Worm (Caenorhabditis elegans) whole organism, L2 larva: ENCODE measurements around the gene par-2.

ENCODE experiments used
- C34F6.9 ChIP-seq: fragments of 150-350 bp; optimal IDR thresholded peaks from 2 replicates; lab custom pipeline; 2014; ENCODE audit warnings: missing biosample characterization, missing genetic modification characterization
- F13H6.1 ChIP-seq: sonication (generic microtip); optimal IDR thresholded peaks from 2 replicates; lab custom pipeline; 2016; ENCODE audit warnings: missing genetic modification characterization, missing compliant biosample characterization
- R02D3.7 ChIP-seq: fragments of 150-350 bp; optimal IDR thresholded peaks from 2 replicates; lab custom pipeline; 2014; ENCODE audit warnings: missing biosample characterization, missing genetic modification characterization
- Y55F3AM.14 ChIP-seq: fragments of 200-800 bp; sonication (Bioruptor generic); optimal IDR thresholded peaks from 2 replicates; lab custom pipeline; 2018; ENCODE audit warnings: mild to moderate bottlenecking, missing genetic modification characterization, missing compliant biosample characterization
- ZK546.5 ChIP-seq: sonication (generic microtip); optimal IDR thresholded peaks from 2 replicates; lab custom pipeline; 2017; ENCODE audit warnings: missing biosample characterization, missing genetic modification characterization
- aly-2 ChIP-seq: fragments of 150-350 bp; optimal IDR thresholded peaks from 2 replicates; lab custom pipeline; 2014; ENCODE audit warnings: missing biosample characterization, missing genetic modification characterization
- ama-1 ChIP-seq: fragments of 150-350 bp; optimal IDR thresholded peaks from 2 replicates; lab custom pipeline; 2018; ENCODE audit warnings: inconsistent platforms
- blmp-1 ChIP-seq: sonication (generic microtip); optimal IDR thresholded peaks from 2 replicates; lab custom pipeline; 2017; ENCODE audit warnings: missing genetic modification characterization, mild to moderate bottlenecking, missing compliant biosample characterization, antibody characterized with exemption, moderate library complexity; ENCODE audit not compliant: insufficient read depth
- ceh-82 ChIP-seq: fragments of 150-350 bp; optimal IDR thresholded peaks from 2 replicates; lab custom pipeline; 2014; ENCODE audit warnings: missing biosample characterization, missing genetic modification characterization
- crh-2 ChIP-seq: sonication (generic microtip); optimal IDR thresholded peaks from 2 replicates; lab custom pipeline; 2017; ENCODE audit warnings: missing biosample characterization, missing genetic modification characterization
- dmd-4 ChIP-seq: sonication (generic microtip); optimal IDR thresholded peaks from 2 replicates; lab custom pipeline; 2017; ENCODE audit warnings: missing biosample characterization, missing genetic modification characterization
- egl-27 ChIP-seq: sonication (generic microtip); optimal IDR thresholded peaks from 3 replicates; lab custom pipeline; 2017; ENCODE audit warnings: missing biosample characterization, missing genetic modification reagents, missing genetic modification characterization
- elt-1 ChIP-seq: fragments of 150-350 bp; optimal IDR thresholded peaks from 2 replicates; lab custom pipeline; 2014; ENCODE audit warnings: missing biosample characterization, missing genetic modification characterization
- fos-1 ChIP-seq: fragments of 150-350 bp; optimal IDR thresholded peaks from 2 replicates; lab custom pipeline; 2014; ENCODE audit warnings: missing biosample characterization, missing genetic modification characterization
- gmeb-1 ChIP-seq: fragments of 150-350 bp; optimal IDR thresholded peaks from 2 replicates; lab custom pipeline; 2014; ENCODE audit warnings: missing biosample characterization, missing genetic modification characterization
- lin-11 ChIP-seq: fragments of 150-350 bp; sonication (generic microtip); optimal IDR thresholded peaks from 2 replicates; lab custom pipeline; 2014; ENCODE audit warnings: missing biosample characterization, missing genetic modification characterization, inconsistent platforms, mixed read lengths
- lin-13 ChIP-seq: fragments of 150-350 bp; optimal IDR thresholded peaks from 2 replicates; lab custom pipeline; 2014; ENCODE audit warnings: missing biosample characterization, missing genetic modification reagents, missing genetic modification characterization
- lin-39 ChIP-seq: fragments of 150-350 bp; optimal IDR thresholded peaks from 2 replicates; lab custom pipeline; 2014; ENCODE audit warnings: missing biosample characterization, missing genetic modification reagents, missing genetic modification characterization
- lsy-2 ChIP-seq, 2 experiments: fragments of 150-350 bp in 1 of 2; sonication (generic microtip) in 1 of 2; optimal IDR thresholded peaks; 2 replicates each; lab custom pipeline; 2014 to 2017; ENCODE audit warnings: missing biosample characterization in 2 of 2, missing genetic modification characterization in 2 of 2
- mab-5 ChIP-seq: fragments of 150-350 bp; optimal IDR thresholded peaks from 2 replicates; lab custom pipeline; 2014; ENCODE audit warnings: missing biosample characterization, missing genetic modification characterization
- mdl-1 ChIP-seq, 2 experiments: fragments of 150-350 bp in 1 of 2; sonication (generic microtip) in 1 of 2; optimal IDR thresholded peaks; 2 replicates each; lab custom pipeline; 2017; ENCODE audit warnings: missing biosample characterization in 2 of 2, missing genetic modification characterization in 2 of 2
- nhr-12 ChIP-seq: fragments of 150-350 bp; optimal IDR thresholded peaks from 2 replicates; lab custom pipeline; 2014; ENCODE audit warnings: missing biosample characterization, missing genetic modification characterization
- nhr-129 ChIP-seq: fragments of 150-350 bp; optimal IDR thresholded peaks from 2 replicates; lab custom pipeline; 2014; ENCODE audit warnings: missing biosample characterization, missing genetic modification characterization
- nhr-21 ChIP-seq: fragments of 150-350 bp; optimal IDR thresholded peaks from 2 replicates; lab custom pipeline; 2014; ENCODE audit warnings: missing biosample characterization, missing genetic modification characterization
- nhr-23 ChIP-seq: fragments of 150-350 bp; optimal IDR thresholded peaks from 2 replicates; lab custom pipeline; 2014; ENCODE audit warnings: missing biosample characterization, missing genetic modification reagents, missing genetic modification characterization
- nhr-237 ChIP-seq: fragments of 150-350 bp; optimal IDR thresholded peaks from 2 replicates; lab custom pipeline; 2014; ENCODE audit warnings: missing biosample characterization, missing genetic modification characterization
- nhr-25 ChIP-seq: fragments of 150-350 bp; sonication (generic microtip); optimal IDR thresholded peaks from 3 replicates; lab custom pipeline; 2014; ENCODE audit warnings: missing biosample characterization, missing genetic modification characterization
- nhr-6 ChIP-seq: fragments of 150-350 bp; optimal IDR thresholded peaks from 2 replicates; lab custom pipeline; 2014; ENCODE audit warnings: missing biosample characterization, missing genetic modification characterization
- nhr-77 ChIP-seq: fragments of 150-350 bp; optimal IDR thresholded peaks from 2 replicates; lab custom pipeline; 2014; ENCODE audit warnings: missing biosample characterization, missing genetic modification characterization
- sem-4 ChIP-seq: fragments of 150-350 bp; optimal IDR thresholded peaks from 2 replicates; lab custom pipeline; 2014; ENCODE audit warnings: missing biosample characterization, missing genetic modification reagents, missing genetic modification characterization
- sma-3 ChIP-seq: sonication (generic microtip); optimal IDR thresholded peaks from 2 replicates; lab custom pipeline; 2016; ENCODE audit warnings: missing genetic modification reagents, missing genetic modification characterization, missing compliant biosample characterization
- sma-9 ChIP-seq, 2 experiments: fragments of 150-350 bp in 1 of 2; sonication (generic microtip) in 1 of 2; optimal IDR thresholded peaks; 2 replicates each; lab custom pipeline; 2014 to 2016; ENCODE audit warnings: missing genetic modification characterization in 2 of 2, mild to moderate bottlenecking in 1 of 2, missing biosample characterization in 1 of 2, missing compliant biosample characterization in 1 of 2, missing genetic modification reagents in 1 of 2, moderate library complexity in 1 of 2
- snpc-4 ChIP-seq: fragments of 150-350 bp; optimal IDR thresholded peaks from 2 replicates; lab custom pipeline; 2014; ENCODE audit warnings: missing biosample characterization, missing genetic modification characterization
- unc-39 ChIP-seq: fragments of 150-350 bp; optimal IDR thresholded peaks from 2 replicates; lab custom pipeline; 2014; ENCODE audit warnings: missing biosample characterization, missing genetic modification characterization
- unc-55 ChIP-seq: fragments of 150-350 bp; sonication (generic microtip); optimal IDR thresholded peaks from 3 replicates; lab custom pipeline; 2014; ENCODE audit warnings: missing biosample characterization, missing genetic modification reagents, missing genetic modification characterization
- unc-62 ChIP-seq: fragments of 150-350 bp; optimal IDR thresholded peaks from 2 replicates; lab custom pipeline; 2014; ENCODE audit warnings: missing biosample characterization, missing genetic modification reagents, missing genetic modification characterization
- zag-1 ChIP-seq: fragments of 150-350 bp; optimal IDR thresholded peaks from 2 replicates; lab custom pipeline; 2014; ENCODE audit warnings: missing biosample characterization, missing genetic modification characterization
- ztf-1 ChIP-seq: fragments of 200-800 bp; sonication (Bioruptor generic); conservative IDR thresholded peaks from 2 replicates; pipeline ENCODE4 v1.3.6; 2022; ENCODE audit warnings: missing genetic modification characterization, missing compliant biosample characterization
- ztf-4 ChIP-seq: fragments of 150-350 bp; optimal IDR thresholded peaks from 2 replicates; lab custom pipeline; 2014; ENCODE audit warnings: missing biosample characterization, missing genetic modification characterization

Gene par-2

ce11 chrIII:1125494-1125893, 44.3 kb downstream of the par-2 start:
- no peak for TF ChIP-seq crh-2 (tag; lab: Kevin White, UChicago)
- no peak for TF ChIP-seq snpc-4 (tag; lab: Kevin White, UChicago)
- TF ChIP-seq ama-1 (lab: Kevin White, UChicago) = no peak
- TF ChIP-seq mdl-1 (tag; optimal IDR thresholded peaks at IDR 0.05; lab: Kevin White, UChicago) = no peak
- TF ChIP-seq zag-1 (tag; lab: Kevin White, UChicago) = no peak
- no peak for TF ChIP-seq blmp-1 (tag; lab: Kevin White, UChicago)
- TF ChIP-seq elt-1 (tag; lab: Kevin White, UChicago) = no peak
- no peak for TF ChIP-seq nhr-77
- no peak for TF ChIP-seq dmd-4
- TF ChIP-seq ztf-4 (tag; lab: Kevin White, UChicago) = no peak
- TF ChIP-seq mab-5 (tag; lab: Kevin White, UChicago) = no peak
- no peak for TF ChIP-seq nhr-21
- no peak for TF ChIP-seq C34F6.9
- TF ChIP-seq unc-39 (tag; lab: Kevin White, UChicago) = no peak
- no peak for TF ChIP-seq sma-9 (GFP tag; optimal IDR thresholded peaks at IDR 0.05; lab: Kevin White, UChicago)
- no peak for TF ChIP-seq sma-9 (tag; optimal IDR thresholded peaks at IDR 0.05; lab: Kevin White, UChicago)
- TF ChIP-seq lsy-2 (tag; optimal IDR thresholded peaks at IDR 0.05; lab: Kevin White, UChicago) = no peak
- TF ChIP-seq R02D3.7 (tag; lab: Kevin White, UChicago) = no peak

- TF ChIP-seq F13H6.1 (tag; lab: Kevin White, UChicago) = peak; percentile 31
- no peak for TF ChIP-seq dmd-4
Observed at ce11 chrIII:1131532-1131931, 50.3 kb downstream of the par-2 start.

ce11 chrIII:1135925-1136324, 54.7 kb downstream of the par-2 start, which contains the start of gene lgc-46:
Gene lgc-46 (minus strand): TSS chrIII:1136025.
- TF ChIP-seq sem-4 (tag; lab: Kevin White, UChicago) = no peak
- TF ChIP-seq snpc-4 (tag; lab: Kevin White, UChicago) = no peak
- TF ChIP-seq ama-1 (lab: Kevin White, UChicago) = no peak
- no peak for TF ChIP-seq lin-39 (tag; lab: Kevin White, UChicago)
- no peak for TF ChIP-seq mab-5 (tag; lab: Kevin White, UChicago)
- TF ChIP-seq ZK546.5 (tag; lab: Kevin White, UChicago) = no peak
- TF ChIP-seq nhr-129 (tag; lab: Kevin White, UChicago) = no peak
- no peak for TF ChIP-seq dmd-4
- no peak for TF ChIP-seq nhr-25 (tag; lab: Kevin White, UChicago)
- no peak for TF ChIP-seq gmeb-1 (tag; lab: Kevin White, UChicago)
- no peak for TF ChIP-seq nhr-237
- TF ChIP-seq aly-2 = no peak
- no peak for TF ChIP-seq unc-39 (tag; lab: Kevin White, UChicago)

ce11 chrIII:1136827-1137378, 55.7 kb downstream of the par-2 start:
- no peak for TF ChIP-seq aly-2
- no peak for TF ChIP-seq lin-13
- peak in 1 of 2 experiments; percentile 12 for TF ChIP-seq lsy-2 (tag; optimal IDR thresholded peaks at IDR 0.05; lab: Kevin White, UChicago)
- TF ChIP-seq crh-2 (tag; lab: Kevin White, UChicago) = no peak
- TF ChIP-seq unc-55 (GFP tag; lab: Kevin White, UChicago) = peak; percentile 53
- peak; percentile 2 for TF ChIP-seq sem-4 (tag; lab: Kevin White, UChicago)
- peak; percentile 29 for TF ChIP-seq C34F6.9
- TF ChIP-seq, all 48 proteins: peak for 4

- TF ChIP-seq ztf-1 (GFP tag; lab: Robert Waterston, UW) = no peak
- TF ChIP-seq nhr-6 (tag; lab: Kevin White, UChicago) = peak; percentile 54
- peak; percentile 49 for TF ChIP-seq sem-4 (tag; lab: Kevin White, UChicago)
- TF ChIP-seq F13H6.1 (tag; lab: Kevin White, UChicago) = peak; percentile 80
- TF ChIP-seq sma-3 = peak; percentile 78
- TF ChIP-seq C34F6.9 = peak; percentile 88
- peak; percentile 84 for TF ChIP-seq nhr-25 (tag; lab: Kevin White, UChicago)
- peak; percentile 87 for TF ChIP-seq unc-55 (GFP tag; lab: Kevin White, UChicago)
- TF ChIP-seq unc-39 (tag; lab: Kevin White, UChicago) = no peak
- TF ChIP-seq lin-39 (tag; lab: Kevin White, UChicago) = no peak
- TF ChIP-seq ceh-82 = no peak
- peak; percentile 9 for TF ChIP-seq blmp-1 (tag; lab: Kevin White, UChicago)
- peak; percentile 28 for TF ChIP-seq zag-1 (tag; lab: Kevin White, UChicago)
- no peak for TF ChIP-seq Y55F3AM.14 (GFP tag; lab: Kevin White, UChicago)
- TF ChIP-seq fos-1 (tag; lab: Kevin White, UChicago) = peak; percentile 58
- peak; percentile 80 for TF ChIP-seq ztf-4 (tag; lab: Kevin White, UChicago)
- no peak for TF ChIP-seq unc-62 (GFP tag; lab: Kevin White, UChicago)
- no peak for TF ChIP-seq nhr-23 (tag; lab: Kevin White, UChicago)
- TF ChIP-seq nhr-21 = peak; percentile 58
- TF ChIP-seq lin-13 = peak; percentile 94
- TF ChIP-seq ama-1 (lab: Kevin White, UChicago) = peak; percentile 72
- peak; percentile 49 for TF ChIP-seq snpc-4 (tag; lab: Kevin White, UChicago)
- peak; percentile 92 to 93 for TF ChIP-seq lsy-2 (tag; optimal IDR thresholded peaks at IDR 0.05; lab: Kevin White, UChicago)
- TF ChIP-seq crh-2 (tag; lab: Kevin White, UChicago) = peak; percentile 87
- TF ChIP-seq nhr-237 = peak; percentile 25
- TF ChIP-seq ZK546.5 (tag; lab: Kevin White, UChicago) = peak; percentile 13
- peak; percentile 53 for TF ChIP-seq R02D3.7 (tag; lab: Kevin White, UChicago)
- TF ChIP-seq egl-27 (tag; lab: Kevin White, UChicago) = peak; percentile 78
- TF ChIP-seq nhr-129 (tag; lab: Kevin White, UChicago) = peak; percentile 78
- TF ChIP-seq lin-11 (tag; lab: Kevin White, UChicago) = peak; percentile 45
- TF ChIP-seq gmeb-1 (tag; lab: Kevin White, UChicago) = peak; percentile 98
- no peak for TF ChIP-seq nhr-12
Observed at ce11 chrIII:1142798-1143197, 61.6 kb downstream of the par-2 start, which contains the start of gene smr-1. Gene smr-1 (plus strand): TSS chrIII:1143172.
